Fruit fly (Drosophila melanogaster): ENCODE measurements around the gene Mhcl.

DNA sequence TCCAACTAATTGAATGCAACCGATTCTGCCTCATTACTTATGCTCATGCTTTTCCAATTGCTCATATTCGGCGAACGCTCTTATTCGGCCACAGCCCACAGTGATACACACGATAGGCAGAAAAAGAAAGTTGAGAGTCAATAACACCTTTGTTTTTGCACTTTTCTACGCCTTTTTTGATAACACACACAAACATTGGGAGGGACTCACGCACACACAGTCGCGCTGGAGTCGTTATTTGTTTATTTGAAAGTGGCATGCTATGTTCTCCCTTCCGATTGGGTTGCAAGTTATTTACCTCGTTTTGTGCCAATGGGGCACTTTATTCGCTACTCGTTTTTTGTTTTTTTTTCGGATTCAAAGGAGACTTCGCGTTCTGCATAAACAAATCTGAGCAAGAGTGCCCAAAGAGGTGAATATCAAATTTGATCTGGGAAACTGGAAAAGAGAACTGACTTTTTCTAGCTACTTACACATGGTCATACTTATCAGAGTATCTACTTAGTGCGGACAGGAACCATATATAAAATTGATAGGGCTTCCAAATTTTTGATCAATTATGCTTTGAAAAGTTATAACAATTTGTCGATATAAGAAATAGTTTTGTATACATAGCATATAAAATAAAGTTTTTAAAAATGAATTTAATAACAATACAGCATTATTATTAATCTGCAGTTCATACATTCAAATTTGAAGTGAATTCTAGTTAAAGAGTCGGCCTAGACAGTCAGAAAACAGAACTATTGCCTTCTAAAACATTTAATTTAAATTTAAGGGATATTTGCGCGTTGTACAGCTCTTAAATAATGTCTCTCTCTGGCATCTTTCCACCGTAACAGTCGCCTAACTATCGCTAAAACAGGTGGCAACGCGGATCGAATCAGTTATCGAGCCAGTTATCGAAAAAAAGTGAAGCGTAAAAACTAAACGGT, at the start of gene Mhcl, which contains the start of gene Akt:
- TF ChIP-seq kah (GFP tag; optimal IDR thresholded peaks at IDR 0.05) (no peak), CG11456 (GFP tag; IDR thresholded peaks at IDR 0.05) (no peak), Max (GFP tag; optimal IDR thresholded peaks at IDR 0.05) (peak; percentile 64), Optix (GFP tag; IDR thresholded peaks at IDR 0.05) (no peak), eyg (GFP tag; optimal IDR thresholded peaks at IDR 0.05) (no peak), phol (tag; optimal IDR thresholded peaks at IDR 0.05) (peak; percentile 61), Atf3 (GFP tag; optimal IDR thresholded peaks at IDR 0.05) (no peak), CG7928 (GFP tag; optimal IDR thresholded peaks at IDR 0.05) (peak; percentile 73), Antp (GFP tag; optimal IDR thresholded peaks at IDR 0.05) (no peak), unpg (GFP tag; optimal IDR thresholded peaks at IDR 0.05) (no peak), MESR4 (GFP tag; optimal IDR thresholded peaks at IDR 0.05) (peak; percentile 58), CG14667 (GFP tag; IDR thresholded peaks at IDR 0.05) (no peak), usp (GFP tag; optimal IDR thresholded peaks at IDR 0.05) (no peak)
